Worm (Caenorhabditis elegans) whole organism, L4 larva: Measurements from ENCODE around the gene rga-1.

Source experiments
- F10B5.3 ChIP-seq: sonication (generic microtip); optimal IDR thresholded peaks from 2 replicates; lab custom pipeline; 2016; ENCODE audit warnings: mild to moderate bottlenecking, missing genetic modification characterization, missing compliant biosample characterization
- F26F4.8 ChIP-seq: fragments of 200-800 bp; sonication (Bioruptor generic); conservative IDR thresholded peaks from 2 replicates; pipeline ENCODE4 v1.3.6; 2022; ENCODE audit warnings: missing genetic modification characterization, missing compliant biosample characterization
- F49E8.2 ChIP-seq: sonication (generic microtip); optimal IDR thresholded peaks from 2 replicates; lab custom pipeline; 2016; ENCODE audit warnings: missing compliant biosample characterization, mild to moderate bottlenecking, missing genetic modification characterization, borderline replicate concordance
- Y48G9A.11 ChIP-seq: fragments of 200-800 bp; sonication (Bioruptor generic); IDR thresholded peaks from 2 replicates; pipeline ENCODE4 v1.3.6; 2022; ENCODE audit warnings: missing genetic modification reagents, missing genetic modification characterization, missing compliant biosample characterization
- aha-1 ChIP-seq: fragments of 150-350 bp; peaks from one replicate; lab custom pipeline; 2014; ENCODE audit warnings: missing biosample characterization, missing genetic modification characterization
- aly-2 ChIP-seq: sonication (generic microtip); optimal IDR thresholded peaks from 2 replicates; lab custom pipeline; 2018; ENCODE audit warnings: missing biosample characterization, missing genetic modification characterization
- attf-4 ChIP-seq: sonication (generic microtip); optimal IDR thresholded peaks from 3 replicates; lab custom pipeline; 2017; ENCODE audit warnings: missing biosample characterization, missing genetic modification characterization
- ceh-32 ChIP-seq: sonication (generic microtip); optimal IDR thresholded peaks from 2 replicates; lab custom pipeline; 2016; ENCODE audit warnings: mild to moderate bottlenecking, missing genetic modification characterization, missing compliant biosample characterization; ENCODE audit not compliant: poor library complexity
- ceh-44 ChIP-seq: fragments of 200-800 bp; sonication (Bioruptor generic); IDR thresholded peaks from 2 replicates; pipeline ENCODE4 v1.3.6; 2022; ENCODE audit warnings: missing genetic modification reagents, missing genetic modification characterization, missing compliant biosample characterization
- ces-1 ChIP-seq: fragments of 150-350 bp; sonication (generic microtip); optimal IDR thresholded peaks from 4 replicates; lab custom pipeline; 2014; ENCODE audit warnings: missing biosample characterization, missing genetic modification reagents, missing genetic modification characterization
- ctbp-1 ChIP-seq: fragments of 200-800 bp; sonication (Bioruptor generic); IDR thresholded peaks from 2 replicates; pipeline ENCODE4 v1.3.6; 2022; ENCODE audit warnings: missing genetic modification reagents, missing genetic modification characterization, missing compliant biosample characterization
- daf-8 ChIP-seq: fragments of 200-800 bp; sonication (Bioruptor generic); IDR thresholded peaks from 2 replicates; pipeline ENCODE4 v1.3.6; 2022; ENCODE audit warnings: missing genetic modification characterization, missing compliant biosample characterization
- dmd-6 ChIP-seq: fragments of 200-800 bp; sonication (Bioruptor generic); IDR thresholded peaks from 2 replicates; pipeline ENCODE4 v1.3.6; 2022; ENCODE audit warnings: missing genetic modification reagents, missing genetic modification characterization, missing compliant biosample characterization
- dmd-9 ChIP-seq: fragments of 200-800 bp; sonication (Bioruptor generic); IDR thresholded peaks from 2 replicates; pipeline ENCODE4 v1.3.6; 2022; ENCODE audit warnings: missing genetic modification reagents, missing genetic modification characterization, missing compliant biosample characterization
- duxl-1 ChIP-seq: sonication (generic microtip); optimal IDR thresholded peaks from 2 replicates; lab custom pipeline; 2016; ENCODE audit warnings: mild to moderate bottlenecking, missing genetic modification characterization, moderate library complexity, missing compliant biosample characterization; ENCODE audit not compliant: poor library complexity
- egl-43 ChIP-seq: fragments of 200-800 bp; sonication (Bioruptor generic); IDR thresholded peaks from 2 replicates; pipeline ENCODE4 v1.3.6; 2022; ENCODE audit warnings: missing genetic modification reagents, missing genetic modification characterization, missing compliant biosample characterization
- fkh-10 ChIP-seq: fragments of 150-350 bp; optimal IDR thresholded peaks from 2 replicates; lab custom pipeline; 2014; ENCODE audit warnings: missing biosample characterization, missing genetic modification reagents, missing genetic modification characterization
- fos-1 ChIP-seq: fragments of 150-350 bp; optimal IDR thresholded peaks from 2 replicates; lab custom pipeline; 2014; ENCODE audit warnings: missing biosample characterization, missing genetic modification characterization
- hmg-1.1 ChIP-seq: fragments of 200-800 bp; sonication (Bioruptor generic); IDR thresholded peaks from 2 replicates; pipeline ENCODE4 v1.3.6; 2022; ENCODE audit warnings: missing genetic modification reagents, missing genetic modification characterization, missing compliant biosample characterization
- lin-13 ChIP-seq: fragments of 150-350 bp; optimal IDR thresholded peaks from 2 replicates; lab custom pipeline; 2014; ENCODE audit warnings: missing biosample characterization, missing genetic modification reagents, missing genetic modification characterization
- lin-38 ChIP-seq: fragments of 200-800 bp; sonication (Bioruptor generic); IDR thresholded peaks from 2 replicates; pipeline ENCODE4 v1.3.6; 2022; ENCODE audit warnings: missing genetic modification reagents, missing genetic modification characterization, missing compliant biosample characterization
- lin-39 ChIP-seq: fragments of 150-350 bp; optimal IDR thresholded peaks from 2 replicates; lab custom pipeline; 2014; ENCODE audit warnings: missing biosample characterization, missing genetic modification reagents, missing genetic modification characterization
- madf-5 ChIP-seq, 2 experiments: fragments of 200-800 bp; sonication (Bioruptor generic); IDR thresholded peaks; 2 replicates each; pipeline ENCODE4 v1.3.6; 2022; ENCODE audit warnings: missing compliant biosample characterization in 2 of 2, missing genetic modification characterization in 2 of 2
- mdl-1 ChIP-seq, 2 experiments: fragments of 150-350 bp in 1 of 2; sonication (generic microtip) in 1 of 2; optimal IDR thresholded peaks; 2 replicates each; lab custom pipeline; 2014 to 2017; ENCODE audit warnings: missing biosample characterization in 2 of 2, missing genetic modification characterization in 2 of 2
- mes-2 ChIP-seq: sonication (generic microtip); optimal IDR thresholded peaks from 2 replicates; lab custom pipeline; 2016; ENCODE audit warnings: missing genotype, mild to moderate bottlenecking, missing genetic modification characterization, missing compliant biosample characterization; ENCODE audit not compliant: poor library complexity, severe bottlenecking
- nhr-11 ChIP-seq: fragments of 150-350 bp; optimal IDR thresholded peaks from 2 replicates; lab custom pipeline; 2014; ENCODE audit warnings: missing biosample characterization, missing genetic modification characterization
- nhr-237 ChIP-seq: sonication (generic microtip); optimal IDR thresholded peaks from 2 replicates; lab custom pipeline; 2017; ENCODE audit warnings: missing biosample characterization, missing genetic modification characterization
- nhr-25 ChIP-seq: sonication (generic microtip); optimal IDR thresholded peaks from 2 replicates; lab custom pipeline; 2017; ENCODE audit warnings: missing genetic modification characterization, mild to moderate bottlenecking, missing compliant biosample characterization, antibody characterized with exemption, moderate library complexity, borderline replicate concordance; ENCODE audit not compliant: insufficient read depth
- nhr-48 ChIP-seq: sonication (generic microtip); optimal IDR thresholded peaks from 2 replicates; lab custom pipeline; 2016; ENCODE audit warnings: mild to moderate bottlenecking, missing genetic modification characterization, missing compliant biosample characterization
- rbr-2 ChIP-seq: sonication (generic microtip); optimal IDR thresholded peaks from 2 replicates; lab custom pipeline; 2016; ENCODE audit warnings: missing genotype, missing genetic modification characterization, missing compliant biosample characterization
- saeg-2 ChIP-seq: fragments of 200-800 bp; sonication (Bioruptor generic); IDR thresholded peaks from 2 replicates; pipeline ENCODE4 v1.3.6; 2022; ENCODE audit warnings: missing genetic modification reagents, missing genetic modification characterization, missing compliant biosample characterization
- spr-1 ChIP-seq: sonication (generic microtip); optimal IDR thresholded peaks from 2 replicates; lab custom pipeline; 2016; ENCODE audit warnings: mild to moderate bottlenecking, missing genetic modification characterization, missing compliant biosample characterization
- tra-1 ChIP-seq: fragments of 200-800 bp; sonication (Bioruptor generic); IDR thresholded peaks from 2 replicates; pipeline ENCODE4 v1.3.6; 2022; ENCODE audit warnings: missing genetic modification reagents, missing genetic modification characterization, missing compliant biosample characterization
- unc-62 ChIP-seq, 3 experiments: fragments of 150-350 bp in 1 of 3; sonication (generic microtip); optimal IDR thresholded peaks in 2 of 3; peaks in 1 of 3; 1 replicate in 1 of 3; 2 replicates in 2 of 3; lab custom pipeline; 2014 to 2017; ENCODE audit warnings: missing biosample characterization in 3 of 3, missing genetic modification characterization in 3 of 3, missing genetic modification reagents in 3 of 3, missing genotype in 1 of 3
- zip-11 ChIP-seq: fragments of 200-800 bp; sonication (Bioruptor generic); IDR thresholded peaks from 2 replicates; pipeline ENCODE4 v1.3.6; 2022; ENCODE audit warnings: missing genetic modification characterization, missing compliant biosample characterization
- ztf-11 ChIP-seq: fragments of 150-350 bp; optimal IDR thresholded peaks from 2 replicates; lab custom pipeline; 2014; ENCODE audit warnings: missing biosample characterization, missing genetic modification characterization
- ztf-7 ChIP-seq: fragments of 150-350 bp; optimal IDR thresholded peaks from 2 replicates; lab custom pipeline; 2014; ENCODE audit warnings: missing biosample characterization, missing genetic modification characterization

Gene rga-1

DNA sequence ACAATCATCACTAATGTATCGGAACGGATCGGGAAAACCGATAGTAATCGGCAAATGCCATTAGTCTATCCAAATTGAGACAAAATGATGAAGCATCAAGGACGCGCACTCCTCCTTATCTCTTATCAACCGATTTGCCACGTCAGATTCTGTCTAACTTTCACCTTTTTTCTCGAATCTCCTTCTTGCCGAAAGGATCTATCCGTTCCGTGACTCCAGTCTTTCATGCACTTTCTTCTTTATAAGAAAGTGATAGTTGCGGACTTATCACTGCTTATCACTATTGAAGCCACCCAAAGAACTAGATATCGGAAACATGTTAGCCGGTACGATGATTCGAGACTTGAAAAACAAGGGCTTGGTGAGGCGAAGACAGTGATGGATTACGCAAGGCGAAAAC lies 37.3 kb downstream of the rga-1 start (continued):
- no peak for TF ChIP-seq ceh-32 (tag; lab: Kevin White, UChicago)
- TF ChIP-seq mdl-1 (tag; optimal IDR thresholded peaks at IDR 0.05; lab: Kevin White, UChicago), result peak in 1 of 2 experiments; percentile 54
- TF ChIP-seq lin-39 (tag; lab: Kevin White, UChicago), result no peak
- no peak for TF ChIP-seq madf-5 (GFP tag; IDR thresholded peaks at IDR 0.05; lab: Robert Waterston, UW)
- no peak for TF ChIP-seq ctbp-1 (GFP tag; lab: Robert Waterston, UW)
- TF ChIP-seq nhr-25 (tag; lab: Kevin White, UChicago), result peak; percentile 6
- TF ChIP-seq nhr-48, result peak; percentile 28
- TF ChIP-seq ztf-11 (tag; lab: Kevin White, UChicago), result no peak

DNA sequence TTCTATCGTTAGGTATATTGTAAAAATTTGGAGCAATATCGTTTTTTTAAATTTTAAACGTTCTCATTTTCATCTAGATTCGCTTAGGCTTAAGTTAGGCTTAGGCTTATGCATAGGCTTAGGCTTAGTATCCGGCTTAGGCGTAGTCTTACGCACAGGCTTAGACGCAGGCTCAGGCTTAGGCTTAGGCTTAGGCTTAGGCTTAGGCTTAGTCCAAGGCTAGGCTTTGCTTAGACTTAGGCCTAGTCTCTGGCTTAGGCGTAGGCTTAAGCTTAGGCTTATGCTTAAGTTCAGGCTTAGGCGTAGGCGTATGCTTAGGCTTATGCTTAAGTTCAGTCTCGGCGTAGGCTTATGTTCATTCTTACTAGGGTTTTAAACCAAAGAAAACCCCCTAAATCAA lies 39.1 kb downstream of the rga-1 start:
- TF ChIP-seq nhr-237 (tag; lab: Kevin White, UChicago) (no peak), ces-1 (no peak), hmg-1.1 (GFP tag; lab: Robert Waterston, UW) (no peak), zip-11 (GFP tag; lab: Robert Waterston, UW) (no peak), saeg-2 (GFP tag; lab: Robert Waterston, UW) (no peak), Y48G9A.11 (GFP tag; lab: Robert Waterston, UW) (no peak), ceh-32 (tag; lab: Kevin White, UChicago) (no peak), daf-8 (GFP tag; lab: Robert Waterston, UW) (no peak), spr-1 (tag; lab: Kevin White, UChicago) (no peak), lin-13 (no peak)

DNA sequence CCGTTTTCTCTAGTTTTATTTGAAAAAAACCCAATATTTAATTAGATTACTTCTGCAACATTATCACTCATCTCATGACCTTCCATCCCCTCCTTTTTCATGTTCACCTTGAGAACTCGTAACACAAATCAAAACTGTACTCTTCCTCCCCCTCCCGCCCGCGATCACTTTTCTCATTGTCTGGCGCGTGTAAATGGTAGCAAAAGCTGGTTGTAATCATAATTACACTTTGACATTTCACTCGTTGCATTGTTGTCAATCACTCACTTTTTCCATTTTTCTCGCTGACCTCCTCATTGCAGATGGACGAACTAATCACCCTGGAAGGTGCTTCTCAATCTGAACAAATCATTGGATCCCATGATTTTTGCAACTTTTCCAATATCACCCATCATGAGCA lies 45.7 kb downstream of the rga-1 start, which contains the start of gene npr-41:
Gene npr-41, plus strand, starts transcription at position 301 of the 400 bp plus-strand sequence.
- no peak for TF ChIP-seq fos-1 (tag; lab: Kevin White, UChicago)
- TF ChIP-seq mes-2 (tag; lab: Kevin White, UChicago), result no peak
- TF ChIP-seq nhr-11 (tag; lab: Kevin White, UChicago), result no peak
- TF ChIP-seq duxl-1 (tag; lab: Kevin White, UChicago), result no peak
- no peak for TF ChIP-seq F26F4.8
- TF ChIP-seq aly-2, result no peak
- TF ChIP-seq lin-13, result no peak
- TF ChIP-seq egl-43 (GFP tag; lab: Robert Waterston, UW), result no peak
- no peak for TF ChIP-seq ceh-44 (GFP tag; lab: Robert Waterston, UW)
- no peak for TF ChIP-seq tra-1 (GFP tag; lab: Robert Waterston, UW)
- TF ChIP-seq dmd-6, result no peak
- TF ChIP-seq lin-38 (GFP tag; lab: Robert Waterston, UW), result no peak
- no peak for TF ChIP-seq aha-1
- TF ChIP-seq attf-4, result no peak
- no peak for TF ChIP-seq ztf-7 (tag; lab: Kevin White, UChicago)
- no peak for TF ChIP-seq F10B5.3 (tag; lab: Kevin White, UChicago)

DNA sequence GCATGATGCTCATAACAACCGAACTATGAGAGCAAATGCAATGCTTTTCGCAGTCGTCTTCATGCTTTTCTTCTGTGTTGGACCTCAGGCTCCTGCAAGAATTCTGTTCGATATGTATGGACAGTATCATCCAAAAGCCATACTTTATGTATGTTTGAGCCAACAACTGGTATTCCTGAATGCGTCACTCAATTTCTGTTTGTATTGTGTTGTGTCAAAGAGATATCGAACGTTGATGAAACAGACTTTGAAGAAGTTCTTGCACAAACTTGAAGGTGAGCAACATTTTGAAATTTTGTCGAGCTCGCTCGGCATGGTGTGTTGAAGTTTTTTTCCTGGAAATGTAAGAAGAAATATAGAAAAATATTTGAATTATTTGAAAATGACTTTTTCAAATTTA lies 48.2 kb downstream of the rga-1 start:
- TF ChIP-seq fkh-10 (no peak), aha-1 (peak; percentile 59), unc-62 (GFP tag; optimal IDR thresholded peaks at IDR 0.05 in 1 of 2; lab: Kevin White, UChicago) (peak in 1 of 2 experiments; percentile 74), unc-62 (tag; optimal IDR thresholded peaks at IDR 0.05; lab: Kevin White, UChicago) (no peak)
- TF ChIP-seq, all 104 proteins: peak for 2

DNA sequence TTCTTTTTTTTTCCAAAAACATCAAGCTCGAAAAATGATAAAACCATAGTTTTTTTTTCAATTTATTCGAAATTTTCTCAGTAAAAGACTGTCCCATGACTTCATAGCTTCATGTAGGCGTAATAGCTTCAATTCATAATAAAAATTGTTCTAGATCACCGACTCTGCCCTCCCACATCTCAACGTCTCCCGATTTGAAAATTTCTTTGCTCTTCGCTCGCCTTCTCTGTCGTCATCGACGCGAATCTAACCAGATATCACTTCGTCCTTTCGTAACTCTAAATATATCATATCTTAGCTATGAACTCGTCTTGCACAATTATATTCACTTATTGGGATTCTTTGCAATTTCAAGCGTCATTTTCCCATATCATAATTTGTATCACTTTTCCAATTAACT lies 50.1 kb downstream of the rga-1 start, which contains the start of gene srh-44:
Gene srh-44, plus strand, starts transcription at position 301 of the 400 bp plus-strand sequence.
- TF ChIP-seq rbr-2, result no peak
- TF ChIP-seq F49E8.2 (tag; lab: Kevin White, UChicago), result no peak
- TF ChIP-seq dmd-9, result no peak
- TF ChIP-seq, all 104 proteins: peak for 0
